Fruit fly (Drosophila melanogaster): ENCODE results near the gene CG8028.

The CG8028 gene

dm6 chrX:19240230-19240839 lies 39.8 kb downstream of the CG8028 start:
- TF ChIP-seq CG17806 (tag; optimal IDR thresholded peaks at IDR 0.05) (no peak), D1 (tag; optimal IDR thresholded peaks at IDR 0.05) (no peak), CG8301 (tag; optimal IDR thresholded peaks at IDR 0.05) (no peak), Snoo (tag; optimal IDR thresholded peaks at IDR 0.05) (no peak), gl (tag; optimal IDR thresholded peaks at IDR 0.05) (no peak), CG32121 (GFP tag; IDR thresholded peaks at IDR 0.05) (no peak), CG13204 (GFP tag; optimal IDR thresholded peaks at IDR 0.05) (no peak), Ets98B (GFP tag; IDR thresholded peaks at IDR 0.05) (no peak), CG14655 (GFP tag; optimal IDR thresholded peaks at IDR 0.05) (no peak), CG4496 (GFP tag; IDR thresholded peaks at IDR 0.05) (no peak), Pif1A (GFP tag; optimal IDR thresholded peaks at IDR 0.05) (no peak), CG34367 (tag; optimal IDR thresholded peaks at IDR 0.05) (no peak), CG8159 (tag; optimal IDR thresholded peaks at IDR 0.05) (no peak), Pif1B (GFP tag; optimal IDR thresholded peaks at IDR 0.05) (no peak), CG9948 (tag; optimal IDR thresholded peaks at IDR 0.05) (no peak), CG10348 (GFP tag; IDR thresholded peaks at IDR 0.05) (no peak), rn (GFP tag; IDR thresholded peaks at IDR 0.05) (no peak)

- TF ChIP-seq EcR (GFP tag; optimal IDR thresholded peaks at IDR 0.05) (no peak), CG8301 (tag; optimal IDR thresholded peaks at IDR 0.05) (no peak), CG32121 (GFP tag; IDR thresholded peaks at IDR 0.05) (no peak), Snoo (tag; optimal IDR thresholded peaks at IDR 0.05) (no peak), CG9948 (tag; optimal IDR thresholded peaks at IDR 0.05) (no peak), CG8159 (tag; optimal IDR thresholded peaks at IDR 0.05) (no peak), CG10348 (GFP tag; IDR thresholded peaks at IDR 0.05) (no peak), gl (tag; optimal IDR thresholded peaks at IDR 0.05) (no peak), CG13204 (GFP tag; optimal IDR thresholded peaks at IDR 0.05) (no peak), D1 (tag; optimal IDR thresholded peaks at IDR 0.05) (no peak)
Measured at dm6 chrX:19239365-19239764, 40.8 kb downstream of the CG8028 start.

dm6 chrX:19238613-19239012 lies 41.5 kb downstream of the CG8028 start:
- TF ChIP-seq Snoo (tag; optimal IDR thresholded peaks at IDR 0.05): no peak
- TF ChIP-seq CG12605 (GFP tag; IDR thresholded peaks at IDR 0.05): no peak
- no peak for TF ChIP-seq gl (tag; optimal IDR thresholded peaks at IDR 0.05)
- TF ChIP-seq CG9948 (tag; optimal IDR thresholded peaks at IDR 0.05): no peak

dm6 chrX:19229855-19230433 lies 50.2 kb downstream of the CG8028 start:
- TF ChIP-seq CG14655 (GFP tag; optimal IDR thresholded peaks at IDR 0.05) (peak; percentile 79), CG32121 (GFP tag; IDR thresholded peaks at IDR 0.05) (no peak), CG34367 (tag; optimal IDR thresholded peaks at IDR 0.05) (peak; percentile 20), CG15710 (tag; optimal IDR thresholded peaks at IDR 0.05) (peak; percentile 49), CG9948 (tag; optimal IDR thresholded peaks at IDR 0.05) (no peak), CG8301 (tag; optimal IDR thresholded peaks at IDR 0.05) (peak; percentile 82), Ets98B (GFP tag; IDR thresholded peaks at IDR 0.05) (peak; percentile 42; the same call in 1 of the 2 replicates), D1 (tag; optimal IDR thresholded peaks at IDR 0.05) (peak; percentile 45), CG8159 (tag; optimal IDR thresholded peaks at IDR 0.05) (peak; percentile 66), EcR (GFP tag; optimal IDR thresholded peaks at IDR 0.05) (no peak), CG10348 (GFP tag; IDR thresholded peaks at IDR 0.05) (no peak), CG4496 (GFP tag; IDR thresholded peaks at IDR 0.05) (no peak), Pif1B (GFP tag; optimal IDR thresholded peaks at IDR 0.05) (peak; percentile 54), CG13204 (GFP tag; optimal IDR thresholded peaks at IDR 0.05) (no peak), CG12605 (GFP tag; IDR thresholded peaks at IDR 0.05) (0 out of 2 replicates have a peak, but pooled peaks have one; percentile 11), gl (tag; optimal IDR thresholded peaks at IDR 0.05) (no peak), Snoo (tag; optimal IDR thresholded peaks at IDR 0.05) (no peak), rn (GFP tag; IDR thresholded peaks at IDR 0.05) (no peak), Pif1A (GFP tag; optimal IDR thresholded peaks at IDR 0.05) (peak; percentile 74), fd96Ca (GFP tag; IDR thresholded peaks at IDR 0.05) (0 out of 3 replicates have a peak, but pooled peaks have one; percentile 31), CG17806 (tag; optimal IDR thresholded peaks at IDR 0.05) (peak; percentile 51)

Measured in whole organism, pupa.